Worm (Caenorhabditis elegans) whole organism, L4 larva: Measurements from ENCODE around the gene mes-6.

Source experiments
- ceh-82 ChIP-seq: sonication (generic microtip); optimal IDR thresholded peaks from 2 replicates; lab custom pipeline; 2017; ENCODE audit warnings: missing biosample characterization, missing genetic modification characterization
- hmg-1.1 ChIP-seq: fragments of 200-800 bp; sonication (Bioruptor generic); IDR thresholded peaks from 2 replicates; pipeline ENCODE4 v1.3.6; 2022; ENCODE audit warnings: missing genetic modification reagents, missing genetic modification characterization, missing compliant biosample characterization

DNA sequence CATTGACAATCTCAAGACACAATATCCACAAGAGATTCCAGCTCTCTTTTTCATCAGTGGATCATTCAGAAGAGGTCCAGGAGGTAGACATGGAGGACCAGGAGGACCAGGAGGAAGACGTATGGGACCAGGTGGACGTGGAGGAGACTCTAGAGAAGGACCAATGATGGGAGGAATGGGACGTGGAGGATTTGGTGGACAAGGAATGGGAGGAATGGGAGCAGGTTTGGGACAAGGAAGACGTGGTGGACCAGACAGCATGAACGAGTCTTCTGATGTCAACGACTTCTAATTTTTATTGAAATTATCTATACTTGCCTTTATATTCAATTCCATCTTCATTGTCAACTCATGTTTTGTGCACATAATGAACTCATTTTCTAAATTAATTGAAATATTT is 23.0 kb upstream of the mes-6 start:
- TF ChIP-seq hmg-1.1 (GFP tag; lab: Robert Waterston, UW) (no peak), ceh-82 (tag; lab: Kevin White, UChicago) (no peak)
